ENCODE assay signal across 1 fruit fly cellular context in genomic region chr3R:29794161-29794882, dm6.
A peak's percentile ranks its signal among the peaks of the same experiment; 100 is the strongest.
TF ChIP-seq lines count a peak whose summit lies in the region.

sro (plus strand) TSS chr3R:29794597.

TF ChIP-seq in whole organism, embryonic, 481 proteins besides CTCF, POLR2A, EP300 and RAD21 (continued from another document):
- TF ChIP-seq dysf (GFP tag; IDR thresholded peaks at IDR 0.05; lab: Robert Waterston, UW), result no peak
- peak; percentile 63 for TF ChIP-seq zen (tag; optimal IDR thresholded peaks at IDR 0.05; lab: Kevin White, UChicago)
- TF ChIP-seq CG6813 (GFP tag; optimal IDR thresholded peaks at IDR 0.05; lab: Kevin White, UChicago), result no peak
- TF ChIP-seq phol (tag; optimal IDR thresholded peaks at IDR 0.05; lab: Kevin White, UChicago), result no peak
- TF ChIP-seq CG18619 (GFP tag; optimal IDR thresholded peaks at IDR 0.05; lab: Kevin White, UChicago), result no peak
- TF ChIP-seq grn (GFP tag; optimal IDR thresholded peaks at IDR 0.05; lab: Kevin White, UChicago), result no peak
- TF ChIP-seq CG14860 (GFP tag; IDR thresholded peaks at IDR 0.05; lab: Robert Waterston, UW; ENCODE audit: partially characterized antibody), result no peak
- TF ChIP-seq vvl (GFP tag; IDR thresholded peaks at IDR 0.05; lab: Robert Waterston, UW), result no peak
- no peak for TF ChIP-seq fd64A (GFP tag; optimal IDR thresholded peaks at IDR 0.05; lab: Kevin White, UChicago)
- TF ChIP-seq Adf1 (GFP tag; IDR thresholded peaks at IDR 0.05; lab: Robert Waterston, UW), result no peak
- TF ChIP-seq CG2712 (tag; optimal IDR thresholded peaks at IDR 0.05; lab: Kevin White, UChicago), result no peak
- no peak for TF ChIP-seq CG4328 (GFP tag; optimal IDR thresholded peaks at IDR 0.05; lab: Kevin White, UChicago)
- TF ChIP-seq lmd (GFP tag; IDR thresholded peaks at IDR 0.05; lab: Robert Waterston, UW), result no peak
- peak; percentile 54 for TF ChIP-seq cad (GFP tag; optimal IDR thresholded peaks at IDR 0.05; lab: Kevin White, UChicago)
- TF ChIP-seq Ets65A (GFP tag; lab: Kevin White, UChicago), result peak; percentile 78
- TF ChIP-seq CG18764 (GFP tag; optimal IDR thresholded peaks at IDR 0.05; lab: Kevin White, UChicago), result no peak
- no peak for TF ChIP-seq Sox102F (GFP tag; optimal IDR thresholded peaks at IDR 0.05; lab: Kevin White, UChicago)
- no peak for TF ChIP-seq CG5953 (GFP tag; IDR thresholded peaks at IDR 0.05; lab: Robert Waterston, UW)
